Fruit fly (Drosophila melanogaster) whole organism: ENCODE results near the gene Gycalpha99B.

Experiments used
- CG8478 ChIP-seq: fragments of >200 bp; optimal IDR thresholded peaks from 2 replicates; lab custom pipeline; 2018; ENCODE audit warnings: inconsistent platforms
- Dll ChIP-seq: fragments of >200 bp; optimal IDR thresholded peaks from 2 replicates; lab custom pipeline; 2017
- EcR ChIP-seq, 2 experiments: fragments of >200 bp; optimal IDR thresholded peaks; 2 replicates each; lab custom pipeline; 2017; ENCODE audit warnings: missing biosample characterization in 2 of 2, missing genetic modification characterization in 2 of 2, missing genetic modification reagents in 2 of 2
- pan ChIP-seq: fragments of >200 bp; optimal IDR thresholded peaks from 2 replicates; lab custom pipeline; 2017
- psq ChIP-seq: fragments of >200 bp; optimal IDR thresholded peaks from 2 replicates; lab custom pipeline; 2017
- usp ChIP-seq: fragments of >200 bp; optimal IDR thresholded peaks from 2 replicates; lab custom pipeline; 2017; ENCODE audit warnings: missing biosample characterization, missing genetic modification characterization, mixed read lengths

DNA sequence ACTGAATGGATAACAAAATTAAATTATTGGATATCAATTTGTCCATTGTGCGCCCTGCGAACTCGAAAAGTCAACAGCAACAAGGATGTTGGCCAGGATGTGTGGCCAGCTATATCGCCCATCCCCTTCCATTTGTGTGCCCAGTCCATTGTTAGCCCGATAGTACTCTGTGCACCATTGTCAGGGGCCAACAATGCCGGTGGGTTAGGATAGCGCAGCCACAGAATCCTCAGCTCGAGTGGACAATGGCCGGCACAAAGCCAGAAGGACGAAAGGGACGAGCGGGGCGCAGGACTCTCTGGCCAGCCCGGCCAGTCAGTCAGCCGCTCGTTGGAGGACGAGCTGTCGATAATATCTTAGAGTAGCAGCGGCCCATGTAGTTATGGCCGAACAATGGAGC lies 15.5 kb downstream of the Gycalpha99B start:
- TF ChIP-seq pan (lab: Kevin White, UChicago) (no peak), usp (no peak), EcR (GFP tag; optimal IDR thresholded peaks at IDR 0.05; lab: Kevin White, UChicago) (no peak), psq (lab: Kevin White, UChicago) (no peak), CG8478 (lab: Kevin White, UChicago) (no peak), Dll (no peak)
